Worm (Caenorhabditis elegans) whole organism, late embryonic: Measurements from ENCODE around the gene acs-7.

Experiments
- K02D7.2 ChIP-seq: sonication (generic microtip); optimal IDR thresholded peaks from 2 replicates; lab custom pipeline; 2017; ENCODE audit warnings: mild to moderate bottlenecking, missing genetic modification characterization, missing compliant biosample characterization
- ama-1 ChIP-seq: fragments of 150-350 bp; optimal IDR thresholded peaks from 2 replicates; lab custom pipeline; 2014
- ceh-6 ChIP-seq: fragments of 200-800 bp; sonication (Bioruptor generic); optimal IDR thresholded peaks from 2 replicates; lab custom pipeline; 2018; ENCODE audit warnings: mild to moderate bottlenecking, missing genetic modification characterization, missing compliant biosample characterization
- hlh-30 ChIP-seq: sonication (generic microtip); optimal IDR thresholded peaks from 2 replicates; lab custom pipeline; 2017; ENCODE audit warnings: antibody characterized with exemption, missing genetic modification characterization, missing compliant biosample characterization; ENCODE audit not compliant: insufficient read depth
- pqm-1 ChIP-seq: sonication (generic microtip); optimal IDR thresholded peaks from 2 replicates; lab custom pipeline; 2016; ENCODE audit warnings: missing genetic modification characterization, missing compliant biosample characterization
- unc-3 ChIP-seq, 2 experiments: fragments of 200-800 bp in 1 of 2; sonication (Bioruptor generic) in 1 of 2; sonication (generic microtip) in 1 of 2; conservative IDR thresholded peaks in 1 of 2; optimal IDR thresholded peaks in 1 of 2; 2 replicates each; pipeline versions ENCODE4 v1.3.6 to Lab custom; 2016 to 2022; ENCODE audit warnings: missing compliant biosample characterization in 2 of 2, missing genetic modification characterization in 2 of 2, missing genetic modification reagents in 1 of 2
- zip-5 ChIP-seq: sonication (generic microtip); optimal IDR thresholded peaks from 2 replicates; lab custom pipeline; 2016; ENCODE audit warnings: missing genetic modification characterization, missing compliant biosample characterization

ce11 chrII:9313335-9313734, 21.5 kb downstream of the acs-7 start:
- no peak for TF ChIP-seq hlh-30 (tag; lab: Kevin White, UChicago)
- TF ChIP-seq ama-1 (lab: Kevin White, UChicago): no peak
- TF ChIP-seq K02D7.2: no peak
- TF ChIP-seq ceh-6 (GFP tag; lab: Kevin White, UChicago): no peak
- TF ChIP-seq zip-5 (tag; lab: Kevin White, UChicago): no peak
- TF ChIP-seq unc-3 (GFP tag; conservative IDR thresholded peaks at IDR 0.05; lab: Robert Waterston, UW): no peak
- TF ChIP-seq unc-3 (tag; optimal IDR thresholded peaks at IDR 0.05; lab: Kevin White, UChicago): no peak
- no peak for TF ChIP-seq pqm-1 (tag; lab: Kevin White, UChicago)
